Worm (Caenorhabditis elegans) whole organism, mixed stage, embryonic: ENCODE measurements around the gene C26F1.3.
A peak's percentile ranks its signal among the peaks of the same experiment; 100 is the strongest.

Experiments
- blmp-1 ChIP-seq: fragments of 150-350 bp; optimal IDR thresholded peaks from 2 replicates; lab custom pipeline; 2014; ENCODE audit warnings: missing biosample characterization, missing genetic modification characterization
- ceh-39 ChIP-seq: fragments of 150-350 bp; optimal IDR thresholded peaks from 2 replicates; lab custom pipeline; 2014; ENCODE audit warnings: missing biosample characterization, missing genetic modification characterization
- ceh-43 ChIP-seq: fragments of 200-800 bp; sonication (Bioruptor generic); optimal IDR thresholded peaks from 2 replicates; lab custom pipeline; 2018; ENCODE audit warnings: mild to moderate bottlenecking, missing genetic modification characterization, moderate library complexity, missing compliant biosample characterization
- ceh-83 ChIP-seq: fragments of 200-800 bp; sonication (Bioruptor generic); optimal IDR thresholded peaks from 2 replicates; lab custom pipeline; 2018; ENCODE audit warnings: mild to moderate bottlenecking, missing genetic modification characterization, missing compliant biosample characterization
- ces-1 ChIP-seq: fragments of 150-350 bp; optimal IDR thresholded peaks from 2 replicates; lab custom pipeline; 2014; ENCODE audit warnings: missing biosample characterization, missing genetic modification reagents, missing genetic modification characterization
- cnd-1 ChIP-seq: fragments of 200-800 bp; sonication (Bioruptor generic); optimal IDR thresholded peaks from 2 replicates; lab custom pipeline; 2018; ENCODE audit warnings: mild to moderate bottlenecking, missing genetic modification characterization, missing compliant biosample characterization
- elt-1 ChIP-seq: sonication (generic microtip); optimal IDR thresholded peaks from 2 replicates; lab custom pipeline; 2017; ENCODE audit warnings: missing genetic modification characterization, mild to moderate bottlenecking, missing compliant biosample characterization, antibody characterized with exemption, moderate library complexity, borderline replicate concordance; ENCODE audit not compliant: insufficient read depth
- flh-1 ChIP-seq: fragments of 200-800 bp; sonication (Bioruptor generic); optimal IDR thresholded peaks from 2 replicates; lab custom pipeline; 2018; ENCODE audit warnings: mild to moderate bottlenecking, missing genetic modification characterization, moderate library complexity, missing compliant biosample characterization
- ham-2 ChIP-seq: fragments of 200-800 bp; sonication (Bioruptor generic); optimal IDR thresholded peaks from 2 replicates; lab custom pipeline; 2018; ENCODE audit warnings: mild to moderate bottlenecking, missing genetic modification characterization, missing compliant biosample characterization
- hlh-1 ChIP-seq: fragments of 150-350 bp; optimal IDR thresholded peaks from 2 replicates; lab custom pipeline; 2014; ENCODE audit warnings: missing biosample characterization, missing genetic modification reagents, missing genetic modification characterization
- lin-13 ChIP-seq: fragments of 150-350 bp; optimal IDR thresholded peaks from 2 replicates; lab custom pipeline; 2014; ENCODE audit warnings: missing biosample characterization, missing genetic modification characterization
- lin-32 ChIP-seq: fragments of 200-800 bp; sonication (Bioruptor generic); optimal IDR thresholded peaks from 2 replicates; lab custom pipeline; 2018; ENCODE audit warnings: mild to moderate bottlenecking, missing genetic modification characterization, missing compliant biosample characterization
- lsy-2 ChIP-seq: fragments of 150-350 bp; optimal IDR thresholded peaks from 2 replicates; lab custom pipeline; 2014; ENCODE audit warnings: missing biosample characterization, missing genetic modification characterization
- mab-5 ChIP-seq: fragments of 150-350 bp; optimal IDR thresholded peaks from 2 replicates; lab custom pipeline; 2014; ENCODE audit warnings: missing biosample characterization, missing genetic modification characterization
- mep-1 ChIP-seq: fragments of 150-350 bp; optimal IDR thresholded peaks from 2 replicates; lab custom pipeline; 2017; ENCODE audit warnings: missing biosample characterization, missing genetic modification reagents, missing genetic modification characterization, inconsistent platforms
- mls-2 ChIP-seq: sonication (generic microtip); optimal IDR thresholded peaks from 2 replicates; lab custom pipeline; 2016; ENCODE audit warnings: mild to moderate bottlenecking, missing genetic modification characterization, moderate library complexity, missing compliant biosample characterization
- nhr-12 ChIP-seq: fragments of 150-350 bp; optimal IDR thresholded peaks from 2 replicates; lab custom pipeline; 2014; ENCODE audit warnings: missing biosample characterization, missing genetic modification characterization
- nhr-2 ChIP-seq: fragments of 150-350 bp; optimal IDR thresholded peaks from 2 replicates; lab custom pipeline; 2014; ENCODE audit warnings: missing biosample characterization, missing genetic modification characterization
- nhr-237 ChIP-seq: fragments of 150-350 bp; optimal IDR thresholded peaks from 2 replicates; lab custom pipeline; 2014; ENCODE audit warnings: missing biosample characterization, missing genetic modification characterization
- nhr-76 ChIP-seq: sonication (generic microtip); optimal IDR thresholded peaks from 2 replicates; lab custom pipeline; 2017; ENCODE audit warnings: missing biosample characterization, missing genetic modification characterization
- pha-4 ChIP-seq: fragments of 150-350 bp; optimal IDR thresholded peaks from 2 replicates; lab custom pipeline; 2018; ENCODE audit warnings: missing biosample characterization, missing genetic modification reagents, missing genetic modification characterization
- sem-2 ChIP-seq: fragments of 200-800 bp; sonication (Bioruptor generic); optimal IDR thresholded peaks from 2 replicates; lab custom pipeline; 2018; ENCODE audit warnings: mild to moderate bottlenecking, missing genetic modification characterization, missing compliant biosample characterization
- snpc-4 ChIP-seq: fragments of 150-350 bp; optimal IDR thresholded peaks from 2 replicates; lab custom pipeline; 2014; ENCODE audit warnings: missing biosample characterization, missing genetic modification characterization
- sptf-1 ChIP-seq: sonication (generic microtip); optimal IDR thresholded peaks from 2 replicates; lab custom pipeline; 2017; ENCODE audit warnings: mild to moderate bottlenecking, missing genetic modification characterization, moderate library complexity, missing compliant biosample characterization
- tbx-8 ChIP-seq: fragments of 200-800 bp; sonication (Bioruptor generic); optimal IDR thresholded peaks from 2 replicates; lab custom pipeline; 2018; ENCODE audit warnings: mild to moderate bottlenecking, missing genetic modification characterization, moderate library complexity, missing compliant biosample characterization
- unc-120 ChIP-seq: sonication (generic microtip); optimal IDR thresholded peaks from 2 replicates; lab custom pipeline; 2017; ENCODE audit warnings: missing genetic modification characterization, missing compliant biosample characterization; ENCODE audit not compliant: poor library complexity, severe bottlenecking
- unc-62 ChIP-seq: fragments of 150-350 bp; optimal IDR thresholded peaks from 2 replicates; lab custom pipeline; 2014; ENCODE audit warnings: missing biosample characterization, missing genetic modification reagents, missing genetic modification characterization
- ztf-11 ChIP-seq: fragments of 150-350 bp; optimal IDR thresholded peaks from 2 replicates; lab custom pipeline; 2014; ENCODE audit warnings: missing biosample characterization, missing genetic modification characterization

C26F1.3 gene

ce11 chrV:7760174-7760573 is 16.9 kb upstream of the C26F1.3 start, which contains the start of gene hint-3:
Gene hint-3, plus strand, starts transcription at chrV:7760474.
- TF ChIP-seq mab-5: no peak
- no peak for TF ChIP-seq lin-32 (GFP tag; lab: Kevin White, UChicago)

- TF ChIP-seq nhr-76 (tag; lab: Kevin White, UChicago) (no peak), mep-1 (tag; lab: Kevin White, UChicago) (no peak), flh-1 (GFP tag; lab: Kevin White, UChicago) (no peak), ztf-11 (tag; lab: Kevin White, UChicago) (no peak)
- TF ChIP-seq, all 35 proteins: peak for 0
Observed at ce11 chrV:7761906-7762305, 15.2 kb upstream of the C26F1.3 start.

ce11 chrV:7770961-7771360 is 6.1 kb upstream of the C26F1.3 start, which contains the start of gene frpr-3:
Gene frpr-3, plus strand, starts transcription at chrV:7771261.
- TF ChIP-seq blmp-1 (tag; lab: Kevin White, UChicago): no peak
- no peak for TF ChIP-seq ces-1 (GFP tag; lab: Kevin White, UChicago)
- TF ChIP-seq ceh-83 (GFP tag; lab: Kevin White, UChicago): no peak
- no peak for TF ChIP-seq nhr-2
- TF ChIP-seq nhr-76 (tag; lab: Kevin White, UChicago): no peak

- no peak for TF ChIP-seq nhr-12
- no peak for TF ChIP-seq hlh-1 (tag; lab: Kevin White, UChicago)
- TF ChIP-seq unc-62 (GFP tag; lab: Kevin White, UChicago): no peak
Observed at ce11 chrV:7773647-7774046, 3.5 kb upstream of the C26F1.3 start.

ce11 chrV:7774143-7774595 is 2.9 kb upstream of the C26F1.3 start, which contains the start of gene grl-10:
Gene grl-10, plus strand, starts transcription at chrV:7774545.
- TF ChIP-seq unc-62 (GFP tag; lab: Kevin White, UChicago) (no peak), elt-1 (tag; lab: Kevin White, UChicago) (peak; percentile 70), ham-2 (peak; percentile 28)

ce11 chrV:7775226-7775625 is 1.9 kb upstream of the C26F1.3 start:
- no peak for TF ChIP-seq sem-2 (GFP tag; lab: Kevin White, UChicago)
- TF ChIP-seq ztf-11 (tag; lab: Kevin White, UChicago): no peak
- no peak for TF ChIP-seq lin-32 (GFP tag; lab: Kevin White, UChicago)
- TF ChIP-seq lin-13 (tag; lab: Kevin White, UChicago): no peak
- TF ChIP-seq unc-120 (tag; lab: Kevin White, UChicago): no peak
- TF ChIP-seq cnd-1 (tag; lab: Kevin White, UChicago): no peak
- TF ChIP-seq tbx-8 (GFP tag; lab: Kevin White, UChicago): no peak
- TF ChIP-seq ceh-39 (tag; lab: Kevin White, UChicago): no peak
- no peak for TF ChIP-seq ceh-83 (GFP tag; lab: Kevin White, UChicago)
- TF ChIP-seq ces-1 (GFP tag; lab: Kevin White, UChicago): no peak
- no peak for TF ChIP-seq snpc-4
- no peak for TF ChIP-seq nhr-12
- no peak for TF ChIP-seq sptf-1 (tag; lab: Kevin White, UChicago)
- TF ChIP-seq nhr-76 (tag; lab: Kevin White, UChicago): no peak

- peak; percentile 79 for TF ChIP-seq ceh-39 (tag; lab: Kevin White, UChicago)
- TF ChIP-seq pha-4 (tag; lab: Kevin White, UChicago): peak; percentile 85
- peak; percentile 85 for TF ChIP-seq lsy-2 (tag; lab: Kevin White, UChicago)
- TF ChIP-seq hlh-1 (tag; lab: Kevin White, UChicago): peak; percentile 56
- TF ChIP-seq unc-62 (GFP tag; lab: Kevin White, UChicago): peak; percentile 19
- peak; percentile 24 for TF ChIP-seq unc-120 (tag; lab: Kevin White, UChicago)
- TF ChIP-seq ceh-43: no peak
- TF ChIP-seq mls-2 (tag; lab: Kevin White, UChicago): peak; percentile 31
- no peak for TF ChIP-seq snpc-4
- peak; percentile 64 for TF ChIP-seq sptf-1 (tag; lab: Kevin White, UChicago)
- TF ChIP-seq lin-13 (tag; lab: Kevin White, UChicago): peak; percentile 75
- TF ChIP-seq nhr-237 (tag; lab: Kevin White, UChicago): peak; percentile 92
- TF ChIP-seq sem-2 (GFP tag; lab: Kevin White, UChicago): no peak
- no peak for TF ChIP-seq ceh-83 (GFP tag; lab: Kevin White, UChicago)
- TF ChIP-seq mep-1 (tag; lab: Kevin White, UChicago): peak; percentile 91
- TF ChIP-seq ztf-11 (tag; lab: Kevin White, UChicago): peak; percentile 8
- peak; percentile 70 for TF ChIP-seq ces-1 (GFP tag; lab: Kevin White, UChicago)
- peak; percentile 54 for TF ChIP-seq ham-2
Observed at ce11 chrV:7776029-7776628, 971 bp upstream of the C26F1.3 start, which contains the start of the genes rpl-39 and rps-30. Gene rpl-39, minus strand, starts transcription at chrV:7776079. Gene rps-30, plus strand, starts transcription at chrV:7776578.
